Fruit fly (Drosophila melanogaster) whole organism, wandering third instar larva: ENCODE measurements around the gene CG10587.

ENCODE experiments used
- Abd-B ChIP-seq: fragments of >200 bp; optimal IDR thresholded peaks from 2 replicates; lab custom pipeline; 2017; ENCODE audit warnings: missing biosample characterization, missing genetic modification characterization
- CrebA ChIP-seq: fragments of 200-800 bp; sonication (Bioruptor generic); optimal IDR thresholded peaks from 2 replicates; lab custom pipeline; 2016; ENCODE audit warnings: missing biosample characterization, mild to moderate bottlenecking, missing genetic modification characterization, borderline replicate concordance
- Dfd ChIP-seq: fragments of >200 bp; optimal IDR thresholded peaks from 2 replicates; lab custom pipeline; 2017; ENCODE audit warnings: missing biosample characterization, missing genetic modification characterization
- HLH106 ChIP-seq: fragments of 200-800 bp; optimal IDR thresholded peaks from 3 replicates; lab custom pipeline; 2019; ENCODE audit warnings: missing biosample characterization, mild to moderate bottlenecking, missing genetic modification characterization, moderate library complexity
- Hnf4 ChIP-seq: fragments of 200-800 bp; sonication (Bioruptor generic); optimal IDR thresholded peaks from 2 replicates; lab custom pipeline; 2016; ENCODE audit warnings: missing biosample characterization, mild to moderate bottlenecking, missing genetic modification characterization
- dsf ChIP-seq: sonication (Bioruptor generic); optimal IDR thresholded peaks from 2 replicates; lab custom pipeline; 2016; ENCODE audit warnings: missing biosample characterization, missing genetic modification characterization, borderline replicate concordance
- sage ChIP-seq: fragments of 200-800 bp; sonication (Bioruptor generic); optimal IDR thresholded peaks from 2 replicates; lab custom pipeline; 2016; ENCODE audit warnings: missing biosample characterization, mild to moderate bottlenecking, missing genetic modification characterization
- woc ChIP-seq: sonication (Bioruptor generic); optimal IDR thresholded peaks from 2 replicates; lab custom pipeline; 2016; ENCODE audit warnings: missing biosample characterization, mild to moderate bottlenecking, missing genetic modification characterization

DNA sequence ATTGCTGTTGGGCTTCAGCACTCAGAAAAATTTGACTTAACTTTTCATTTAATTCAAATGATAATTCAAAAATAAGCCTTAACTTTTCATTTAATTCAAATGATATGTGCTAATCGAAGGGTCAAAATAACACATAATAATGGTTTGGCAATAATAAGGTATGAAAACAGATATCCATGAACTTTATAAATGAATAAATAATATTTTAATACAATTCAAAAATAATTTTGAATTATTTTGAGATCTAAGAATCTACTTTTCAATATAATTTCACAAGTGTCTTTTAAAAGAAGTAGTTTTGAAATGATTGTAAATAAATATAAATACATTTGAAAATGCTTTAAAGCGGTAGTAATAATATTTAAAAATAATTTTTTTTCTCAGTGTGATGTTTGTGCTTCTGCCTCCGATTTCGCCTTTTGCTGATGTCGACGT is 24.6 kb upstream of the CG10587 start:
- TF ChIP-seq Hnf4 (GFP tag; lab: Kevin White, UChicago) = no peak
- TF ChIP-seq dsf = no peak
- TF ChIP-seq Abd-B (GFP tag; lab: Kevin White, UChicago) = no peak
- TF ChIP-seq Dfd = no peak
- peak; percentile 52 for TF ChIP-seq HLH106 (tag; lab: Kevin White, UChicago)
- no peak for TF ChIP-seq sage
- no peak for TF ChIP-seq woc
- no peak for TF ChIP-seq CrebA (GFP tag; lab: Kevin White, UChicago)
